Worm (Caenorhabditis elegans): ENCODE data around the gene ZK1321.1.

The ZK1321.1 gene

DNA sequence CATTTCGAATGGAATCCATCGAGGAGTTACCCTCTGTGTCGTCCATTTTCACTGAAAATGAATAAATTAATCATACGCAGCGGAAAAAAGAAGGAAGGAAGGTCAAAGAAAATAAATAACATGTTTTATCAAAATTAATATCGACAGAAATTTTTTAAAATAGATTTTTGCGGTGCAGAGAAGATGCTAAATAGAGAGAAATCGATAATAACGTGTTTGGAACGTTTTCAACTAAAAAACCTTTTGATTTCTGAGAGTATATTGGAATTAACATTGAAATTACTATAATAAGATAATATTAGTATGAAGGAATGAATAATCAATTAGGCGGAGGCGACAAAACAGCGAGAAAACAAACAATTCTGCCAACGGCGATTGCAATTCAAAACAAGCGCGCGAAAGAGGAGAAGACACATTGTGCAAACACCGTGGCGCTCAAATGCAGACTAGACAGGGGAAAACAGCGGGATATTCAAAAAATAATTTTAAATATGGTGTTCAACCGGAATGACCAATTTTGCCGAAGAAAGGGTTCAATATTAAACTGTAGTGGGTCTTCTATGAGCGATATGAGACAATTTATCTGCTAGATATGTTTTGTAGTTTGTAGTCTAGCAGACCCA is 37.3 kb upstream of the ZK1321.1 start, which contains the start of gene wee-1.3 (continued):
- TF ChIP-seq ceh-32 (tag; optimal IDR thresholded peaks at IDR 0.05; ENCODE audit: poor library complexity) (no peak), hlh-11 (tag; optimal IDR thresholded peaks at IDR 0.05) (peak; percentile 57), mdt-29 (GFP tag; IDR thresholded peaks at IDR 0.05) (no peak), ztf-11 (tag; optimal IDR thresholded peaks at IDR 0.05) (no peak), ceh-62 (tag; optimal IDR thresholded peaks at IDR 0.05) (no peak), saeg-2 (GFP tag; IDR thresholded peaks at IDR 0.05) (no peak), Y5F2A.4 (GFP tag; optimal IDR thresholded peaks at IDR 0.05) (no peak), fkh-10 (GFP tag; optimal IDR thresholded peaks at IDR 0.05) (peak; percentile 30), cey-2 (tag; optimal IDR thresholded peaks at IDR 0.05; ENCODE audit: borderline replicate concordance, insufficient read depth) (no peak), nhr-10 (tag; optimal IDR thresholded peaks at IDR 0.05) (no peak), nhr-237 (tag; optimal IDR thresholded peaks at IDR 0.05) (no peak), madf-9 (GFP tag; conservative IDR thresholded peaks at IDR 0.05) (no peak), vab-7 (GFP tag; IDR thresholded peaks at IDR 0.05) (no peak), mdl-1 (tag; optimal IDR thresholded peaks at IDR 0.05) (peak in 1 of 2 experiments; percentile 40), lsy-2 (tag; optimal IDR thresholded peaks at IDR 0.05) (peak; percentile 30 to 94), F49E8.2 (tag; optimal IDR thresholded peaks at IDR 0.05; ENCODE audit: borderline replicate concordance) (no peak), tra-1 (GFP tag; IDR thresholded peaks at IDR 0.05) (0 out of 2 replicates have a peak, but pooled peaks have one; percentile 43), T20F7.1 (GFP tag; optimal IDR thresholded peaks at IDR 0.05) (peak; percentile 84), ZK546.5 (tag; optimal IDR thresholded peaks at IDR 0.05) (no peak), ctbp-1 (GFP tag; IDR thresholded peaks at IDR 0.05) (no peak), mxl-3 (GFP tag; optimal IDR thresholded peaks at IDR 0.05) (no peak), php-3 (GFP tag; IDR thresholded peaks at IDR 0.05) (no peak), R02D3.7 (tag; optimal IDR thresholded peaks at IDR 0.05) (no peak), mes-2 (tag; optimal IDR thresholded peaks at IDR 0.05; ENCODE audit: poor library complexity, severe bottlenecking) (peak; percentile 86), F26F4.8 (GFP tag; conservative IDR thresholded peaks at IDR 0.05) (no peak), ceh-44 (GFP tag; IDR thresholded peaks at IDR 0.05) (no peak), attf-4 (tag; optimal IDR thresholded peaks at IDR 0.05) (no peak), spr-1 (tag; optimal IDR thresholded peaks at IDR 0.05) (peak; percentile 12), lir-3 (tag; optimal IDR thresholded peaks at IDR 0.05) (no peak), madf-5 (GFP tag; IDR thresholded peaks at IDR 0.05) (no peak), arid-1 (GFP tag; conservative IDR thresholded peaks at IDR 0.05) (0 out of 2 replicates have a peak, but pooled peaks have one; percentile 18), aha-1 (tag) (peak; percentile 92), lin-38 (GFP tag; IDR thresholded peaks at IDR 0.05) (peak; percentile 80), daf-19 (GFP tag; conservative IDR thresholded peaks at IDR 0.05) (no peak), pha-4 (GFP tag; IDR thresholded peaks at IDR 0.05) (no peak), pha-4 (tag; optimal IDR thresholded peaks at IDR 0.05) (peak; percentile 82), nhr-48 (tag; optimal IDR thresholded peaks at IDR 0.05) (peak; percentile 10), zip-11 (GFP tag; IDR thresholded peaks at IDR 0.05) (no peak), ceh-28 (tag; optimal IDR thresholded peaks at IDR 0.05) (no peak), nhr-6 (tag; optimal IDR thresholded peaks at IDR 0.05) (peak; percentile 73), egl-43 (GFP tag; IDR thresholded peaks at IDR 0.05) (no peak), nhr-11 (tag; optimal IDR thresholded peaks at IDR 0.05) (peak; percentile 86), nhr-41 (GFP tag; IDR thresholded peaks at IDR 0.05) (no peak), D1046.2 (GFP tag; IDR thresholded peaks at IDR 0.05) (no peak), dmd-6 (GFP tag; IDR thresholded peaks at IDR 0.05) (peak; percentile 53), spr-3 (GFP tag; optimal IDR thresholded peaks at IDR 0.05) (no peak), lin-39 (tag; optimal IDR thresholded peaks at IDR 0.05) (no peak), ZK337.2 (GFP tag; IDR thresholded peaks at IDR 0.05) (no peak), daf-8 (GFP tag; IDR thresholded peaks at IDR 0.05) (no peak), F37D6.2 (tag; optimal IDR thresholded peaks at IDR 0.05) (peak; percentile 2), zip-2 (tag; optimal IDR thresholded peaks at IDR 0.05) (no peak)
